Worm (Caenorhabditis elegans) whole organism, late embryonic: ENCODE results near the gene Y105C5B.11.

Experiments used
- K02D7.2 ChIP-seq: sonication (generic microtip); optimal IDR thresholded peaks from 2 replicates; lab custom pipeline; 2017; ENCODE audit warnings: mild to moderate bottlenecking, missing genetic modification characterization, missing compliant biosample characterization
- elt-2 ChIP-seq: sonication (generic microtip); optimal IDR thresholded peaks from 2 replicates; lab custom pipeline; 2016; ENCODE audit warnings: missing genetic modification reagents, missing genetic modification characterization, missing compliant biosample characterization
- fkh-10 ChIP-seq: fragments of 150-350 bp; optimal IDR thresholded peaks from 2 replicates; lab custom pipeline; 2014; ENCODE audit warnings: missing biosample characterization, missing genetic modification reagents, missing genetic modification characterization
- nhr-11 ChIP-seq: fragments of 150-350 bp; optimal IDR thresholded peaks from 2 replicates; lab custom pipeline; 2014; ENCODE audit warnings: missing biosample characterization, missing genetic modification characterization
- pat-9 ChIP-seq: fragments of 200-800 bp; sonication (Bioruptor generic); optimal IDR thresholded peaks from 2 replicates; lab custom pipeline; 2018; ENCODE audit warnings: mild to moderate bottlenecking, missing genetic modification characterization, moderate library complexity, missing compliant biosample characterization
- rnt-1 ChIP-seq: sonication (generic microtip); optimal IDR thresholded peaks from 2 replicates; lab custom pipeline; 2016; ENCODE audit warnings: missing genetic modification characterization, missing compliant biosample characterization
- tbx-7 ChIP-seq: sonication (generic microtip); optimal IDR thresholded peaks from 2 replicates; lab custom pipeline; 2016; ENCODE audit warnings: missing genotype, missing genetic modification characterization, missing compliant biosample characterization
- ttx-3 ChIP-seq: sonication (generic microtip); optimal IDR thresholded peaks from 2 replicates; lab custom pipeline; 2016; ENCODE audit warnings: missing genetic modification reagents, missing genetic modification characterization, missing compliant biosample characterization

ce11 chrIV:15983920-15984631 lies 42.8 kb upstream of the Y105C5B.11 start, which contains the start of gene Y105C5B.19:
- TF ChIP-seq pat-9 (tag; lab: Kevin White, UChicago) (no peak), fkh-10 (no peak), rnt-1 (no peak), elt-2 (tag; lab: Kevin White, UChicago) (no peak), tbx-7 (tag; lab: Kevin White, UChicago) (no peak), K02D7.2 (tag; lab: Kevin White, UChicago) (no peak), ttx-3 (tag; lab: Kevin White, UChicago) (no peak), nhr-11 (no peak)
